Worm (Caenorhabditis elegans): Measurements from ENCODE around the gene F42A10.9.

F42A10.9 gene

DNA sequence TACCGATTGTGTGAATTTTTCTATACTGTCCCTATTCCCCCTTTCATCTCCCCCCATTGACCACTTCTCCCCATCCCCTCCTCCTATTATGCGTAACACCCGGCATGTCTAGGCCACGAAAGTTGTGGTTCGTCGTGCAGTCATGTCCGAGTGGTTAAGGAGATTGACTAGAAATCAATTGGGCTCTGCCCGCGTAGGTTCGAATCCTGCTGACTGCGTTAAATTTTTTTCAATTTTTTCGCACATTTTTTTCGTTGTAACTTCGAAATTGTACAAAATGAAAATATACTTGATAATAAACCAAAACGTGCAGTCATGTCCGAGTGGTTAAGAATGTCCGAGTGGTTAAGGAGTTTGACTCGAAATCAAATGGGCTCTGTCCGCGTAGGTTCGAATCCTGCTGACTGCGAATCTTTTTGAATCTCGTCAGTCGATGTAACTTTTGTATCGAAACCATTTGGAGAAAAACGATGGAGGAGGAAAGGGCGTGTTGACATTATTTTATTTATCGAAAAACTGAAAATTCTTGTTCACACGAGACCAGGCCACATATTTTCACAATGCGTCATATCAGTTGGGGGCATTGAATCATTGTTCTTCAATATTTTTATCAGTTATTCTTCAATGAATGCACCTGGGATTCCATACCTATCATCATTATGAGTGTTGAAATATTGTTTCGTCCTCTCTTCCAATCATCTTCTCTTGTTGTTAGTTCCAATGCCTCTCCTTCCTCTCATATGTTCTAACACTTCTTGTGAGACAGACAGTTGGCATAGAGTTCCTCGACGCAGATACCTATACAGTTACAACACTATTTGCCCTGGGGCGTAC is 5.5 kb upstream of the F42A10.9 start, which contains the start of gene nfm-1 (continued):
- peak; percentile 81 for TF ChIP-seq pbrm-1 (GFP tag; IDR thresholded peaks at IDR 0.05)
- TF ChIP-seq tbp1 (GFP tag; optimal IDR thresholded peaks at IDR 0.05), result peak; percentile 98
- TF ChIP-seq sdz-38 (tag; optimal IDR thresholded peaks at IDR 0.05), result no peak
- TF ChIP-seq die-1 (tag; optimal IDR thresholded peaks at IDR 0.05), result peak; percentile 86
- TF ChIP-seq hlh-12 (tag; optimal IDR thresholded peaks at IDR 0.05), result no peak
- no peak for TF ChIP-seq aptf-2 (GFP tag; conservative IDR thresholded peaks at IDR 0.05)
- TF ChIP-seq mcd-1 (GFP tag; IDR thresholded peaks at IDR 0.05), result peak; percentile 62
- TF ChIP-seq hsf-1 (GFP tag; IDR thresholded peaks at IDR 0.05), result no peak; the same call in 1 of the 2 replicates
- TF ChIP-seq ceh-40 (GFP tag; IDR thresholded peaks at IDR 0.05), result 0 out of 2 replicates have a peak, but pooled peaks have one; percentile 56
- TF ChIP-seq nfyb-1 (GFP tag; IDR thresholded peaks at IDR 0.05), result peak; percentile 80
- TF ChIP-seq nhr-80 (tag; optimal IDR thresholded peaks at IDR 0.05), result peak; percentile 99
- no peak for TF ChIP-seq ztf-25 (GFP tag; IDR thresholded peaks at IDR 0.05)
- TF ChIP-seq K11D2.4 (GFP tag; IDR thresholded peaks at IDR 0.05), result no peak
- TF ChIP-seq madf-6 (GFP tag; IDR thresholded peaks at IDR 0.05), result peak; percentile 68
- TF ChIP-seq hlh-26 (GFP tag; conservative IDR thresholded peaks at IDR 0.05), result no peak
- TF ChIP-seq lsl-1 (GFP tag; optimal IDR thresholded peaks at IDR 0.05), result peak; percentile 60
- TF ChIP-seq T07F8.4 (tag; optimal IDR thresholded peaks at IDR 0.05), result peak; percentile 57
- TF ChIP-seq nfya-2 (GFP tag; IDR thresholded peaks at IDR 0.05), result no peak
- peak; percentile 60 for TF ChIP-seq F49E8.2 (tag; optimal IDR thresholded peaks at IDR 0.05; ENCODE audit: insufficient read depth)
- TF ChIP-seq mel-28 (tag; optimal IDR thresholded peaks at IDR 0.05; ENCODE audit: borderline replicate concordance), result no peak
- TF ChIP-seq cebp-2 (GFP tag; IDR thresholded peaks at IDR 0.05), result 0 out of 2 replicates have a peak, but pooled peaks have one; percentile 66
- TF ChIP-seq nhr-120 (GFP tag; IDR thresholded peaks at IDR 0.05), result no peak
- no peak for TF ChIP-seq ccch-3 (GFP tag; optimal IDR thresholded peaks at IDR 0.05)
- peak; percentile 79 for TF ChIP-seq akir-1 (GFP tag; optimal IDR thresholded peaks at IDR 0.05)
- peak in 1 of 3 experiments; percentile 60 for TF ChIP-seq lin-35 (GFP tag; optimal IDR thresholded peaks at IDR 0.05)
- peak; percentile 81 for TF ChIP-seq madf-10 (tag; optimal IDR thresholded peaks at IDR 0.05)
- peak; percentile 84 for TF ChIP-seq rpc-1 (optimal IDR thresholded peaks at IDR 0.05)
- peak; percentile 91 for TF ChIP-seq rpc-1 (tag; optimal IDR thresholded peaks at IDR 0.05)
- 0 out of 2 replicates have a peak, but pooled peaks have one; percentile 49 for TF ChIP-seq ztf-28 (GFP tag; IDR thresholded peaks at IDR 0.05)
- TF ChIP-seq Y79H2A.3 (GFP tag; conservative IDR thresholded peaks at IDR 0.05), result no peak
- TF ChIP-seq Y67H2A.10 (GFP tag; conservative IDR thresholded peaks at IDR 0.05), result 0 out of 2 replicates have a peak, but pooled peaks have one; percentile 18
- TF ChIP-seq C06A6.2 (GFP tag; conservative IDR thresholded peaks at IDR 0.05), result peak; percentile 66; the same call in 1 of the 2 replicates
- TF ChIP-seq F33H1.4 (GFP tag; IDR thresholded peaks at IDR 0.05), result peak; percentile 44
- TF ChIP-seq dpff-1 (tag; optimal IDR thresholded peaks at IDR 0.05), result peak; percentile 42
- TF ChIP-seq ztf-22 (GFP tag; optimal IDR thresholded peaks at IDR 0.05), result no peak
- peak; percentile 82 for TF ChIP-seq hmg-1.2 (GFP tag; IDR thresholded peaks at IDR 0.05)
- TF ChIP-seq lir-1 (GFP tag; conservative IDR thresholded peaks at IDR 0.05), result peak; percentile 50; the same call in 1 of the 2 replicates
- TF ChIP-seq egrh-3 (GFP tag; IDR thresholded peaks at IDR 0.05), result no peak
- TF ChIP-seq ceh-91 (GFP tag; IDR thresholded peaks at IDR 0.05), result peak; percentile 39; the same call in 1 of the 2 replicates
- peak; percentile 46; the same call in 1 of the 2 replicates for TF ChIP-seq hmg-20 (GFP tag; IDR thresholded peaks at IDR 0.05)
- TF ChIP-seq nfya-1 (tag; optimal IDR thresholded peaks at IDR 0.05; ENCODE audit: borderline replicate concordance, insufficient read depth), result no peak
- TF ChIP-seq mes-4 (tag; optimal IDR thresholded peaks at IDR 0.05), result peak; percentile 36
- TF ChIP-seq bed-1 (GFP tag; IDR thresholded peaks at IDR 0.05), result no peak
- peak; percentile 78 for TF ChIP-seq nhr-90 (tag; optimal IDR thresholded peaks at IDR 0.05)
- peak; percentile 72 for TF ChIP-seq ztf-18 (tag; optimal IDR thresholded peaks at IDR 0.05)
- no peak; the same call in 1 of the 2 replicates for TF ChIP-seq B0019.2 (GFP tag; conservative IDR thresholded peaks at IDR 0.05)
- TF ChIP-seq nhr-27 (tag; optimal IDR thresholded peaks at IDR 0.05), result no peak

Data from whole organism, young adult.